Fruit fly (Drosophila melanogaster): ENCODE measurements around the gene CG12783.
A peak's percentile ranks its signal among the peaks of the same experiment; 100 is the strongest.

CG12783 gene

DNA sequence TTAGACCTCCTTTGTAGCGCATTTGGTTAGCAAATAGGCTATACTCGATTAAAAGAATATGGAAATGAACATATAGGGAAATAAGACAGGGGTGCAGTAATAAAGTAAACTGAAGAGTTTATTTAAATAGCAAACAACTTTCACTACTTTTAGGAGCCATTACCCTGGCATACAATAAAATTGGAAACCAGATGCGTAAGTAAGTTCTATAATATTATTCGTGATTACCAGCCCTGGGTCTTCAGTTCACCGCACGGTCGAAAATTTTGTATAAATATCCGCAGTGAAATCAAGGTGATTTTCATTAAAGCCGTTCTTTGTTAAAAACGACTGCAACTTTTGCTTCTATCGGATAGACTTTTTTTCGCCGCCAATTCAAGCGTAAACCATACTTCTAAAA is 1.8 kb upstream of the CG12783 start, which contains the start of gene CG17562:
TSS of gene CG17562 (plus strand) at position 301 of the 400 bp plus-strand sequence.
- TF ChIP-seq CG6792 (GFP tag; optimal IDR thresholded peaks at IDR 0.05) (no peak), CG6854 (GFP tag; optimal IDR thresholded peaks at IDR 0.05) (no peak), fkh (GFP tag; optimal IDR thresholded peaks at IDR 0.05) (no peak), Blimp-1 (GFP tag; optimal IDR thresholded peaks at IDR 0.05) (no peak), CG4318 (GFP tag; optimal IDR thresholded peaks at IDR 0.05) (no peak), Ets21C (GFP tag; optimal IDR thresholded peaks at IDR 0.05) (no peak), CG8632 (GFP tag; optimal IDR thresholded peaks at IDR 0.05) (no peak), CG11902 (GFP tag; optimal IDR thresholded peaks at IDR 0.05) (no peak), spab (GFP tag; optimal IDR thresholded peaks at IDR 0.05) (no peak), CG6163 (GFP tag; IDR thresholded peaks at IDR 0.05) (no peak), CG1621 (tag; optimal IDR thresholded peaks at IDR 0.05) (no peak), acj6 (GFP tag; optimal IDR thresholded peaks at IDR 0.05) (no peak), Eip78C (GFP tag) (no peak), Lpt (GFP tag; optimal IDR thresholded peaks at IDR 0.05) (no peak), CG16779 (tag; optimal IDR thresholded peaks at IDR 0.05) (no peak), CG34406 (GFP tag; optimal IDR thresholded peaks at IDR 0.05) (no peak), svp (GFP tag) (no peak), Gug (GFP tag; IDR thresholded peaks at IDR 0.05) (no peak), ss (GFP tag; optimal IDR thresholded peaks at IDR 0.05) (no peak), Sox15 (GFP tag; optimal IDR thresholded peaks at IDR 0.05) (no peak)

DNA sequence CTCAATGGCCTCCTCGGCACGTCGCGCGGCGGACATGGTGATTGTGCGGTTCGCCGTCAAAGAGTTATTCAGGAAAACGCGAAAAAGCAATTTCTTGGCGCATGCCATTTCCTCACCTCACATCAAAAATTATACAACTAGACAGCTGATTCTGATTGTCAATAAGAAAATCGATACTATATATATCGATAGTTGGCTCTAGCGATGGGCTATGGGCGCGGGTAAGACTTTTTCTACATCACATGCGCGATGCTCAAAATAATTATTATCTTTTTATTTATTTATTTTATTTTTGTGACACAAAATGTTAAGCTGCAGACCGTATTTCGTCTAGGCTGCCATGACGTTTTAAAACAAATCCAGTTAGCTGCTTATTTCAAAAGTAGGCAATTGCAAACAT is 1.0 kb upstream of the CG12783 start, which contains the start of gene CG10340:
TSS of gene CG10340 (minus strand) at position 151 of the 400 bp plus-strand sequence.
- TF ChIP-seq fd59A (GFP tag; optimal IDR thresholded peaks at IDR 0.05) (no peak), achi (GFP tag; optimal IDR thresholded peaks at IDR 0.05) (peak; percentile 40)

DNA sequence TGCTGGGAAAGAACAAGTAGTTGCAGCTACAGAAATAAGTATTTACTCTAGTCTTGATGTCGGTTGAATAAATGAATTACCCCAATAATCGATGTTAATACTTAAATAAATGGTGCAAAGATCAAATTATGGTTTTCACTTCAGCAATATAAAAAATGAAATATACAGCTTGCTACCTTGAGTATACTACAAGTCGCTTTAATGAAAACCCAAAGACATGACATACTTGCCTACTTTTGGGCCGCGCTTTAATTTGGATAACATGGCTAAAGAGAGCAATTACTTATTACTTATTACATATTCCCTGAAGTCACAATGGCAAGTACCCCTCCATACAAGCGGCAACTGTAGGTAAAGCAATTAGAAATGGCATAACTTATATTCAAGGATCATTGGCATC is 2.0 kb downstream of the CG12783 start:
- TF ChIP-seq Hr38 (GFP tag; optimal IDR thresholded peaks at IDR 0.05) (no peak), CG3032 (tag; optimal IDR thresholded peaks at IDR 0.05) (no peak), Sox102F (GFP tag; optimal IDR thresholded peaks at IDR 0.05) (no peak), Smox (GFP tag; optimal IDR thresholded peaks at IDR 0.05) (no peak), CG6854 (GFP tag; optimal IDR thresholded peaks at IDR 0.05) (no peak), CG8119 (GFP tag; IDR thresholded peaks at IDR 0.05) (no peak), CG6163 (GFP tag; IDR thresholded peaks at IDR 0.05) (no peak), svp (GFP tag) (peak; percentile 66), Sox14 (GFP tag; optimal IDR thresholded peaks at IDR 0.05) (no peak)

DNA sequence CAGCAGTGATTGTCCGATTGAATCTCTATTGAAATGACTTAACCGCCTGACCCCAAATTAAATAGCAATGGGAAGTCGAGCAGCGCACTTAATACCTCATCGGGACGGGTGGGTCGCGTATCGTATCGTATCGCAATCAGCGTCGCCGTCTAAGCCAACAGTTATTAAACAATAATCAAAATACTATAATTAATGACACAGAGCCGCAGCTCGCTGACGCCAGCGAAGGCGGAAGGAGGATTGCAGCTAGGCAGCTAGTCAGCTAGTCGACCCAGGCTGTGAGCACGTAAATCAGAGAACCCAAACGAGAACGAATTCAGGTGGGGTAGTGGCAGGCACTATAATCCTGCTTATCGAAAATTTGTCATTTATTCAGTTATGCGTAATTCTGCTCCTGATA is 4.3 kb downstream of the CG12783 start, which contains the start of gene NPF:
TSS of gene NPF (plus strand) at position 301 of the 400 bp plus-strand sequence.
- TF ChIP-seq CG4318 (GFP tag; optimal IDR thresholded peaks at IDR 0.05), result no peak
- no peak for TF ChIP-seq esn (GFP tag; optimal IDR thresholded peaks at IDR 0.05)
- no peak for TF ChIP-seq CG11902 (GFP tag; optimal IDR thresholded peaks at IDR 0.05)
- TF ChIP-seq fkh (GFP tag; optimal IDR thresholded peaks at IDR 0.05), result no peak
- no peak for TF ChIP-seq CG6854 (GFP tag; optimal IDR thresholded peaks at IDR 0.05)
- TF ChIP-seq ss (GFP tag; optimal IDR thresholded peaks at IDR 0.05), result no peak
- no peak for TF ChIP-seq CG9139 (GFP tag; optimal IDR thresholded peaks at IDR 0.05)

DNA sequence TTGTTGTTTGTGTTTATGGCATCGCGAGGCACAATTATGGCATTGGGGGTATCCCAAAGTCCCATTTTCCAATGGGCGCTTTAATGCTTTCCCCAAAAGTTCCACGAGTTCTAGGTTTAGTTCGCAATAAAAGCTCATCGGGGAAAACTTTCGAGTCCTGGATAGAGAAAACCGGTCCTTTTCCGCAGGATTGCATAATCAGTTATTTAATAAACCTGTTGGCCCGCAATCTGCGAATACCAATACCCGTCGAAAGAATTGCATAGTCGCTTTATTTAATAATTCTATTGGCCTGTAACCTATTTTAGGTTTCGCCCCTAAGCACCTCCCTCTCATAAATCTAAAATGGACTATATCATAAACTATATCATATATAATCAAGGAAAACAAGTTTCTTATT is 7.3 kb downstream of the CG12783 start:
- no peak for TF ChIP-seq Eip75B (GFP tag; optimal IDR thresholded peaks at IDR 0.05)
- TF ChIP-seq CG11762 (GFP tag; optimal IDR thresholded peaks at IDR 0.05; ENCODE audit: insufficient read depth), result no peak
- no peak for TF ChIP-seq CG31627 (GFP tag; optimal IDR thresholded peaks at IDR 0.05)
- TF ChIP-seq achi (GFP tag; optimal IDR thresholded peaks at IDR 0.05), result no peak
- no peak for TF ChIP-seq net (GFP tag; optimal IDR thresholded peaks at IDR 0.05)
- no peak for TF ChIP-seq OdsH (GFP tag; optimal IDR thresholded peaks at IDR 0.05)
- no peak for TF ChIP-seq spab (GFP tag; optimal IDR thresholded peaks at IDR 0.05)
- TF ChIP-seq fkh (GFP tag; optimal IDR thresholded peaks at IDR 0.05), result no peak
- no peak for TF ChIP-seq esn (GFP tag; optimal IDR thresholded peaks at IDR 0.05)
- no peak for TF ChIP-seq CG16779 (tag; optimal IDR thresholded peaks at IDR 0.05)
- no peak for TF ChIP-seq CG8119 (GFP tag; IDR thresholded peaks at IDR 0.05)
- TF ChIP-seq Gug (GFP tag; IDR thresholded peaks at IDR 0.05), result no peak

All from whole organism, prepupa.